Worm (Caenorhabditis elegans) whole organism, early embryonic: ENCODE results near the gene F07G6.12.

Experiments
- aly-1 ChIP-seq: sonication (generic microtip); optimal IDR thresholded peaks from 2 replicates; lab custom pipeline; 2016; ENCODE audit warnings: missing genetic modification characterization, missing compliant biosample characterization
- ama-1 ChIP-seq: fragments of 150-350 bp; optimal IDR thresholded peaks from 2 replicates; lab custom pipeline; 2014
- ets-7 ChIP-seq: sonication (generic microtip); optimal IDR thresholded peaks from 2 replicates; lab custom pipeline; 2016; ENCODE audit warnings: missing genotype, missing genetic modification characterization, missing compliant biosample characterization
- pes-1 ChIP-seq: fragments of 200-800 bp; sonication (Bioruptor generic); IDR thresholded peaks from 2 replicates; pipeline ENCODE4 v1.3.6; 2022; ENCODE audit warnings: missing genetic modification reagents, missing genetic modification characterization, missing compliant biosample characterization
- tbx-37 ChIP-seq: fragments of 200-800 bp; sonication (Bioruptor generic); conservative IDR thresholded peaks from 2 replicates; pipeline ENCODE4 v1.3.6; 2022; ENCODE audit warnings: missing genetic modification reagents, missing genetic modification characterization, missing compliant biosample characterization

ce11 chrX:1735941-1736340 lies at the start of gene F07G6.12:
- no peak for TF ChIP-seq pes-1 (GFP tag; lab: Robert Waterston, UW)
- no peak for TF ChIP-seq tbx-37 (GFP tag; lab: Robert Waterston, UW)
- TF ChIP-seq ama-1 (lab: Kevin White, UChicago): no peak
- TF ChIP-seq aly-1 (tag; lab: Kevin White, UChicago): no peak
- TF ChIP-seq ets-7: no peak
